Fruit fly (Drosophila melanogaster): ENCODE measurements around the gene CG14655.

Gene CG14655

DNA sequence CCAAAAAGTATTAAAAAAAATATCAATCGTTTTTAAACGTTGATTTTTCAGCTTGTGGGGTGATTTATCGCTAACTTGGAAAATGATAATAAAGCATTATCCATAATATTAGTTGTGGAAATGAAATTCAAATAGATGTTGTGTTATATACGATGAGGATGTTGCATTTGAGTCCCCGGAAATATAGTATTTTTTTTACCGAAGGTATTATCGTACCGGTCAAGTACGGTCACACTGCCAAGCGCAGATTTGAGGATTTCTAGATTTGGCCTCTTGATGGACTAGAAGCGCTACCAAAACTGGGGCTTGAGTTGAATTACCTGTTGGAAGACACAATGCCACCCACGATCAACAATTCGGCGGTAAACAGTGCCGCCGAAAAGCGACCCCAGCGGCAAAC is 4.7 kb downstream of the CG14655 start:
- TF ChIP-seq N (GFP tag; optimal IDR thresholded peaks at IDR 0.05) = peak; percentile 51
- TF ChIP-seq h (GFP tag; optimal IDR thresholded peaks at IDR 0.05) = no peak
- peak; percentile 20 for TF ChIP-seq fru (GFP tag; optimal IDR thresholded peaks at IDR 0.05)
- peak; percentile 13 for TF ChIP-seq Hr78 (GFP tag; optimal IDR thresholded peaks at IDR 0.05)
- TF ChIP-seq ey (GFP tag; optimal IDR thresholded peaks at IDR 0.05) = peak; percentile 27
- TF ChIP-seq CG9705 (GFP tag; optimal IDR thresholded peaks at IDR 0.05) = peak; percentile 16
- no peak for TF ChIP-seq CrebA (GFP tag; optimal IDR thresholded peaks at IDR 0.05; ENCODE audit: borderline replicate concordance)

DNA sequence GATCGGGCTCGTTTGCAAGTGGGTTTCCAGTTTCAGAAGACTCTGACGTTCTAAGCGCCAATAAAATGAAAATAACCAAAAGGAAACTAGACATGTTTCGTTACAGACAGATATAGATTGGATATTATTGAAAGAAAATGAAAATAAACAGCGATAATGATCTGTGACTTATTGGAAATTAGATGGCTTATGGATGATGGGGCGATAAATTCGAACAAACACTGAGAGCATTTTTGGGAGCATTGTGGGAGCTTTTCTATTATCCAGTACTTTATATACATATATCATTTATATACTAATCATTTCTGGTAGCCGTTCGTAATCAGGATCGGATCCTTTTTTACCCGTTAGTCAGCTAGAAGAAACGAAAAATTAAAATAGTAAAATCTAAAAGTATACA is 5.1 kb downstream of the CG14655 start, which contains the start of gene CG44088:
CG44088 (minus strand) TSS at position 101 of the 400 bp plus-strand sequence.
- TF ChIP-seq usp (GFP tag; optimal IDR thresholded peaks at IDR 0.05) = no peak
- TF ChIP-seq CG32264 (GFP tag; optimal IDR thresholded peaks at IDR 0.05) = no peak
- TF ChIP-seq brk (GFP tag; optimal IDR thresholded peaks at IDR 0.05) = no peak
- no peak for TF ChIP-seq psq (GFP tag; optimal IDR thresholded peaks at IDR 0.05)
- TF ChIP-seq jim (GFP tag; optimal IDR thresholded peaks at IDR 0.05) = no peak
- TF ChIP-seq Abd-B (GFP tag; optimal IDR thresholded peaks at IDR 0.05) = no peak
- no peak for TF ChIP-seq foxo (GFP tag; optimal IDR thresholded peaks at IDR 0.05)
- no peak for TF ChIP-seq rgr (GFP tag; optimal IDR thresholded peaks at IDR 0.05)
- no peak for TF ChIP-seq CrebA (GFP tag; optimal IDR thresholded peaks at IDR 0.05; ENCODE audit: borderline replicate concordance)
- no peak for TF ChIP-seq sv (GFP tag; optimal IDR thresholded peaks at IDR 0.05)
- no peak for TF ChIP-seq Dif (GFP tag; optimal IDR thresholded peaks at IDR 0.05; ENCODE audit: partially characterized antibody)
- no peak for TF ChIP-seq Mio (GFP tag; optimal IDR thresholded peaks at IDR 0.05)
- no peak for TF ChIP-seq dl (GFP tag; optimal IDR thresholded peaks at IDR 0.05; ENCODE audit: insufficient read depth in 1 of 2, partially characterized antibody in 2 of 2)
- no peak for TF ChIP-seq Jra (GFP tag; optimal IDR thresholded peaks at IDR 0.05)
- TF ChIP-seq Sp1 (GFP tag; optimal IDR thresholded peaks at IDR 0.05) = no peak
- no peak for TF ChIP-seq Hr83 (GFP tag; optimal IDR thresholded peaks at IDR 0.05; ENCODE audit: poor library complexity, severe bottlenecking)
- TF ChIP-seq woc (GFP tag; optimal IDR thresholded peaks at IDR 0.05) = no peak
- no peak for TF ChIP-seq Rel (GFP tag; optimal IDR thresholded peaks at IDR 0.05)
- TF ChIP-seq Rel (tag; optimal IDR thresholded peaks at IDR 0.05) = no peak

DNA sequence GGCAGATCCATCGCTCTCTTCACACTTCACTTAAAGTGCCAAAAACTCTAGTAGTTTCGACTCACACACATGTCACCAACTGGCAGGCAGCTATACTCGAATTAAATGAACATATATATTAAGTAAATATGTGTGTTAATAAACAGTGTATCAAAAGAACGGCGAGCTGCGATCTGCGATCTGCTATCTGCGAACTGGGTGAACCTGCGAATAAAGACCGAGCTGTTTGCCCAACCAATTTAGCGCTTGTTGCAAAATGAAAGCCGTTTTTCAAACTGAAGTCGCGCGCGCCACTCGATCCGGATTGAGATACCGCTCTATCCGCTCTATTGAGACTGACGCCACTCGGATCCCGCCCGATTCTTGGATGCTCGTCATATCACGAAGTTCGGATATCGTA is 7.0 kb downstream of the CG14655 start, which contains the start of gene CG44098:
CG44098 (minus strand) TSS at position 101 of the 400 bp plus-strand sequence.
- peak; percentile 7 for TF ChIP-seq rgr (GFP tag; optimal IDR thresholded peaks at IDR 0.05)
- TF ChIP-seq dmrt93B (GFP tag; optimal IDR thresholded peaks at IDR 0.05) = no peak
- peak; percentile 13 for TF ChIP-seq h (GFP tag; optimal IDR thresholded peaks at IDR 0.05)
- TF ChIP-seq Sp1 (GFP tag; optimal IDR thresholded peaks at IDR 0.05) = no peak
- no peak for TF ChIP-seq HLH106 (tag; optimal IDR thresholded peaks at IDR 0.05)
- no peak for TF ChIP-seq foxo (GFP tag; optimal IDR thresholded peaks at IDR 0.05)
- TF ChIP-seq woc (GFP tag; optimal IDR thresholded peaks at IDR 0.05) = no peak
- peak; percentile 15 for TF ChIP-seq Hr83 (GFP tag; optimal IDR thresholded peaks at IDR 0.05; ENCODE audit: poor library complexity, severe bottlenecking)
- TF ChIP-seq Myc (optimal IDR thresholded peaks at IDR 0.05) = no peak

DNA sequence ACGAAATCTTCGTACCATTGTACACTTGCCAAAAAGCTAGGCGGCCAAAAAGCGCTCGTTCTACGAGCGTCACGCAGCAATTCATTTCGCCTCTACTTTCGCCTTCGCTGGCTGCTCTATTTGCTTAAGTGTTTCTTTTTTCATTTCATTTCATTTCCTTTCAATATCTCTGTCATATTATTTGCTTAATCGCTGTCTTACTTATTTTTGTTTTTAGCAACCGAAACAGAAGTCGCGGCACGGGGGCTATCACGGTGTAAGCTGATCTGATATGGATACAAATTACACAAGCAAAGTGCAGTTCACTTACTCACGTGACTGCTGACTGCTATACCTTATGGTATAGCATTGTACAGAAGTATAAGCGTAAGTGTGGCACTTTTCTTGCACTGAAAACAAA is 8.8 kb downstream of the CG14655 start:
- TF ChIP-seq rgr (GFP tag; optimal IDR thresholded peaks at IDR 0.05) (peak; percentile 38), Mio (GFP tag; optimal IDR thresholded peaks at IDR 0.05) (no peak), Dif (GFP tag; optimal IDR thresholded peaks at IDR 0.05; ENCODE audit: partially characterized antibody) (no peak), Rel (GFP tag; optimal IDR thresholded peaks at IDR 0.05) (no peak), Rel (tag; optimal IDR thresholded peaks at IDR 0.05) (no peak), h (GFP tag; optimal IDR thresholded peaks at IDR 0.05) (peak; percentile 57), dsf (GFP tag; optimal IDR thresholded peaks at IDR 0.05; ENCODE audit: borderline replicate concordance) (no peak), tai (GFP tag; optimal IDR thresholded peaks at IDR 0.05) (no peak), jim (GFP tag; optimal IDR thresholded peaks at IDR 0.05) (no peak), Hr83 (GFP tag; optimal IDR thresholded peaks at IDR 0.05; ENCODE audit: poor library complexity, severe bottlenecking) (peak; percentile 0), br (GFP tag; optimal IDR thresholded peaks at IDR 0.05) (no peak), pan (optimal IDR thresholded peaks at IDR 0.05) (no peak), foxo (GFP tag; optimal IDR thresholded peaks at IDR 0.05) (no peak), fru (GFP tag; optimal IDR thresholded peaks at IDR 0.05) (peak; percentile 23), usp (GFP tag; optimal IDR thresholded peaks at IDR 0.05) (no peak), OdsH (GFP tag; optimal IDR thresholded peaks at IDR 0.05) (peak; percentile 39), dl (GFP tag; optimal IDR thresholded peaks at IDR 0.05; ENCODE audit: insufficient read depth in 1 of 2, partially characterized antibody in 2 of 2) (no peak)

All from whole organism, wandering third instar larva.